Worm (Caenorhabditis elegans) whole organism, L1 larva: Measurements from ENCODE around the gene puf-3.

ENCODE experiments used
- C16A3.4 ChIP-seq: fragments of 150-350 bp; optimal IDR thresholded peaks from 2 replicates; lab custom pipeline; 2014; ENCODE audit warnings: missing biosample characterization, missing genetic modification characterization
- ama-1 ChIP-seq: fragments of 150-350 bp; optimal IDR thresholded peaks from 2 replicates; lab custom pipeline; 2014
- hlh-4 ChIP-seq: sonication (generic microtip); optimal IDR thresholded peaks from 2 replicates; lab custom pipeline; 2016; ENCODE audit warnings: mild to moderate bottlenecking, missing genetic modification characterization, missing compliant biosample characterization
- lin-13 ChIP-seq: fragments of 150-350 bp; optimal IDR thresholded peaks from 2 replicates; lab custom pipeline; 2014; ENCODE audit warnings: missing biosample characterization, missing genetic modification reagents, missing genetic modification characterization
- pag-3 ChIP-seq: sonication (generic microtip); optimal IDR thresholded peaks from 2 replicates; lab custom pipeline; 2017; ENCODE audit warnings: missing genetic modification characterization, mild to moderate bottlenecking, missing compliant biosample characterization, antibody characterized with exemption, borderline replicate concordance; ENCODE audit not compliant: insufficient read depth
- unc-62 ChIP-seq: fragments of 150-350 bp; optimal IDR thresholded peaks from 2 replicates; lab custom pipeline; 2014; ENCODE audit warnings: missing biosample characterization, missing genetic modification reagents, missing genetic modification characterization
- zag-1 ChIP-seq: fragments of 150-350 bp; optimal IDR thresholded peaks from 2 replicates; lab custom pipeline; 2014; ENCODE audit warnings: missing biosample characterization, missing genetic modification characterization

DNA sequence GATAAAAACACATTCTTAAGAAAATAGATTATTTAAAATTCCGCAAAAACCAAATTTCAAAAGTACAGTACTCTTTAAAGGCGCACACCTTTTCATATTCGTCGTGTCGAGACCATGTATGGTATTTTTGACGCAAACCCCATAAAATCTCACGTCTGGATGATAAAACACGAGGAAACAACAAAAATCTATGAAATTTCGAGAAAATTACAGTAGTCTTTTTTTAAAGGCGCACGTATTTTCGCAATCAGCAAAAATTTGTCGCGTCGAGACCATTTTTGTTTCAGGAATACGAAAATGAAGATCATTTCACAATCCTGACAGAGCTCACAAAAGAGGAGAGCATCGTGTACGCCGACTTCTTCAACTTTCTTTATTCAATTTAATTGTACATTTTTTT lies 1.0 kb upstream of the puf-3 start:
- TF ChIP-seq unc-62 (GFP tag; lab: Kevin White, UChicago) (no peak), lin-13 (GFP tag; lab: Kevin White, UChicago) (no peak), ama-1 (lab: Kevin White, UChicago) (no peak), pag-3 (tag; lab: Kevin White, UChicago) (no peak), hlh-4 (tag; lab: Kevin White, UChicago) (no peak), C16A3.4 (tag; lab: Kevin White, UChicago) (no peak), zag-1 (tag; lab: Kevin White, UChicago) (no peak)
